Worm (Caenorhabditis elegans) whole organism, late embryonic: Measurements from ENCODE around the gene sre-10.

Experiments
- Y22D7AL.16 ChIP-seq: sonication (generic microtip); optimal IDR thresholded peaks from 2 replicates; lab custom pipeline; 2016; ENCODE audit warnings: missing genetic modification characterization, missing compliant biosample characterization
- ceh-18 ChIP-seq: sonication (generic microtip); optimal IDR thresholded peaks from 2 replicates; lab custom pipeline; 2016; ENCODE audit warnings: missing genetic modification characterization, missing compliant biosample characterization
- ceh-31 ChIP-seq: sonication (generic microtip); optimal IDR thresholded peaks from 2 replicates; lab custom pipeline; 2016; ENCODE audit warnings: missing genetic modification characterization, missing compliant biosample characterization
- ceh-34 ChIP-seq: sonication (generic microtip); optimal IDR thresholded peaks from 2 replicates; lab custom pipeline; 2016; ENCODE audit warnings: mild to moderate bottlenecking, missing genetic modification characterization, missing compliant biosample characterization
- ets-4 ChIP-seq: sonication (generic microtip); optimal IDR thresholded peaks from 2 replicates; lab custom pipeline; 2016; ENCODE audit warnings: missing genetic modification characterization, missing compliant biosample characterization
- pha-2 ChIP-seq: sonication (generic microtip); optimal IDR thresholded peaks from 2 replicates; lab custom pipeline; 2017; ENCODE audit warnings: mild to moderate bottlenecking, missing genetic modification characterization, missing compliant biosample characterization
- pqm-1 ChIP-seq: sonication (generic microtip); optimal IDR thresholded peaks from 2 replicates; lab custom pipeline; 2016; ENCODE audit warnings: missing genetic modification characterization, missing compliant biosample characterization
- sdc-2 ChIP-seq: sonication (generic microtip); optimal IDR thresholded peaks from 2 replicates; lab custom pipeline; 2016; ENCODE audit warnings: missing genotype, missing genetic modification characterization, missing compliant biosample characterization
- sox-4 ChIP-seq: sonication (generic microtip); optimal IDR thresholded peaks from 2 replicates; lab custom pipeline; 2017; ENCODE audit warnings: mild to moderate bottlenecking, missing genetic modification characterization, inconsistent platforms, missing compliant biosample characterization

- TF ChIP-seq pha-2 (tag; lab: Kevin White, UChicago) (no peak), ceh-31 (no peak), Y22D7AL.16 (tag; lab: Kevin White, UChicago) (no peak), sox-4 (tag; lab: Kevin White, UChicago) (no peak), ets-4 (no peak), pqm-1 (no peak), ceh-34 (tag; lab: Kevin White, UChicago) (no peak), sdc-2 (tag; lab: Kevin White, UChicago) (no peak), ceh-18 (no peak)
Observed at ce11 chrV:7096129-7096730, 36.1 kb upstream of the sre-10 start.
